Worm (Caenorhabditis elegans): Measurements from ENCODE around the gene sek-6.

DNA sequence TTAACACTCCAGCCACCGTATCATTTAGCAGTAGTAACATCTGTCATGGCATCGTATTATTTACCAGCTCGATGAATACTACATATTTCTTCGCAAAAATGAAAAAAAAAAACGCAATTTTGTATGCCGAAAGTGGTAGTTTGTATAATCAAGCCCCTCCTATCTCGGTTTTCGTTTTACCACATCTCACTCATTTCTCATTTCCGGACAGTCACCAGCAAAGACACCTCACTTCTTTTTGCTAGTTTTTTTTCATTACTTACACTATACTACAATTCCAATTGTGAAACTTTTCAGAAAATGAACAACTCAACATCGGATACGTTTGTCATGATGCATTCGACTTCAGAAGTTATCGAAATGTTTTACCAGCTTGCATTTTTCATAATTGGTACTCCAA, 18.2 kb downstream of the sek-6 start, which contains the start of gene gnrr-3:
- TF ChIP-seq unc-39 (tag; optimal IDR thresholded peaks at IDR 0.05) (no peak), nhr-76 (tag; optimal IDR thresholded peaks at IDR 0.05) (no peak), snpc-4 (tag; optimal IDR thresholded peaks at IDR 0.05) (no peak), mep-1 (tag; optimal IDR thresholded peaks at IDR 0.05) (no peak), elt-3 (tag; optimal IDR thresholded peaks at IDR 0.05) (no peak), mls-2 (tag; optimal IDR thresholded peaks at IDR 0.05) (no peak), sptf-1 (tag; optimal IDR thresholded peaks at IDR 0.05) (no peak), pha-4 (tag; optimal IDR thresholded peaks at IDR 0.05) (no peak), nhr-237 (tag; optimal IDR thresholded peaks at IDR 0.05) (no peak), unc-62 (GFP tag; optimal IDR thresholded peaks at IDR 0.05) (no peak), elt-1 (tag; optimal IDR thresholded peaks at IDR 0.05; ENCODE audit: borderline replicate concordance, insufficient read depth) (no peak), lin-13 (tag; optimal IDR thresholded peaks at IDR 0.05) (no peak), nhr-12 (tag; optimal IDR thresholded peaks at IDR 0.05) (no peak), nhr-28 (tag; optimal IDR thresholded peaks at IDR 0.05) (no peak)

All from whole organism, mixed stage, embryonic.